Worm (Caenorhabditis elegans) whole organism, L1 larva: ENCODE data around the gene F32D8.13.

ENCODE experiments used
- aha-1 ChIP-seq: fragments of 150-350 bp; optimal IDR thresholded peaks from 2 replicates; lab custom pipeline; 2014; ENCODE audit warnings: missing biosample characterization, missing genetic modification characterization
- ceh-90 ChIP-seq: sonication (generic microtip); optimal IDR thresholded peaks from 2 replicates; lab custom pipeline; 2016; ENCODE audit warnings: missing genetic modification characterization, missing compliant biosample characterization
- dsc-1 ChIP-seq: sonication (generic microtip); optimal IDR thresholded peaks from 2 replicates; lab custom pipeline; 2016; ENCODE audit warnings: mild to moderate bottlenecking, missing genetic modification characterization, missing compliant biosample characterization
- lin-13 ChIP-seq: fragments of 150-350 bp; optimal IDR thresholded peaks from 2 replicates; lab custom pipeline; 2014; ENCODE audit warnings: missing biosample characterization, missing genetic modification reagents, missing genetic modification characterization
- nhr-12 ChIP-seq: sonication (generic microtip); optimal IDR thresholded peaks from 2 replicates; lab custom pipeline; 2017; ENCODE audit warnings: missing biosample characterization, missing genetic modification characterization
- nhr-28 ChIP-seq: fragments of 150-350 bp; optimal IDR thresholded peaks from 2 replicates; lab custom pipeline; 2014; ENCODE audit warnings: missing biosample characterization, missing genetic modification characterization
- pag-3 ChIP-seq: sonication (generic microtip); optimal IDR thresholded peaks from 2 replicates; lab custom pipeline; 2017; ENCODE audit warnings: missing genetic modification characterization, mild to moderate bottlenecking, missing compliant biosample characterization, antibody characterized with exemption, borderline replicate concordance; ENCODE audit not compliant: insufficient read depth
- snpc-4 ChIP-seq: fragments of 150-350 bp; optimal IDR thresholded peaks from 2 replicates; lab custom pipeline; 2014; ENCODE audit warnings: missing biosample characterization, missing genetic modification characterization
- unc-62 ChIP-seq: fragments of 150-350 bp; optimal IDR thresholded peaks from 2 replicates; lab custom pipeline; 2014; ENCODE audit warnings: missing biosample characterization, missing genetic modification reagents, missing genetic modification characterization
- zag-1 ChIP-seq: fragments of 150-350 bp; optimal IDR thresholded peaks from 2 replicates; lab custom pipeline; 2014; ENCODE audit warnings: missing biosample characterization, missing genetic modification characterization

DNA sequence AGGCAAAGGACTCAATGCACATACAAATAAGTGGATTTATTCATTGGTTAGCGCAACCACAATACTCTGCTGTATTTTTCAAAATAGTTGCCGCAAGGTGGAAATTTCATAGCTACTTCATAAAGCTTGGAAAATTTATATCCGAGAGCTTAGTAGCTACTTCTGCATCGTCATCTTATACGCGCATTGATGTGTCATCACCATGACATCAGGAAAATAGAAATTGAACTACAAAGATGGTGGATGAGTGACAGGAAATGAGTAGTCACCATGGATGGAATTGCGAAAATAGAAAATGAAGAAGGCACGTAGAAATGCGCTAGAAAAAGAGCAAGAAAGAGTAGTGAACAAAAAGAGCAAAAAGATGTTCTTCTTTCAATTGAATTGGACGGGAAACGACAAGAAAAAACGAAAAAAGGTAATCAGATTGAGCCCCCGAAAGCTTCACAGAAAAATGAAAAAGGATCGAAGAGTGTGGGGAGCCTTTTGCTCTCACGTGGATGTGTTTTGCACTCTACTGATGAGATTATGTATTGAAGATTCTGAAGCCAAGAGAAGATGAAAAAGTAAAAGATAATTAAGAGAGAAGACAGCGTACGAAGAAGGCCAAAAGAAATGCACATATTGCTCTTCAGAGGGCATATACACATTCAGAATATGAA lies 21.3 kb downstream of the F32D8.13 start:
- no peak for TF ChIP-seq nhr-28 (tag; lab: Kevin White, UChicago)
- TF ChIP-seq snpc-4 (tag; lab: Kevin White, UChicago) = no peak
- no peak for TF ChIP-seq lin-13 (GFP tag; lab: Kevin White, UChicago)
- no peak for TF ChIP-seq ceh-90
- no peak for TF ChIP-seq dsc-1 (tag; lab: Kevin White, UChicago)
- TF ChIP-seq zag-1 = no peak
- TF ChIP-seq nhr-12 (tag; lab: Kevin White, UChicago) = no peak
- TF ChIP-seq aha-1 (tag; lab: Kevin White, UChicago) = no peak
- no peak for TF ChIP-seq pag-3 (tag; lab: Kevin White, UChicago)
- no peak for TF ChIP-seq unc-62 (GFP tag; lab: Kevin White, UChicago)
